Worm (Caenorhabditis elegans): ENCODE data around the gene rpl-10.

rpl-10 gene

DNA sequence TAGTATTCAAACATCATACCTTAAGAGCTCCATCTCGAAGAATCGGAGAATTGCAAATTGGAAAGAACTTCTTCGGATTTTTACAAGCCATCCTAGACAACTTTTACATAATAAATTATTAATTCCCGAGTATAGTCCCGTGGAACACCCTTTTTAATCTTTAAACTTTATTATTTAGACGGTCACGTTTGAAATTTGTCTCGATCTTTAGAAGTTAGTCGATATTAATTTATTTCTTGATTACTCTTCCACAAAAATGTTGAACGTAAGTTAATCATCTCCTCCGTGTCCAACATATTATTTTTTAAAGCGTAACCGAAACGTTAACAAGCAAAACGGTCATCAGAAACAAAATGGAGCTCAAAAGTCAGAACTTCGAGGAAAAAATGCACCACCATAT is 29.8 kb downstream of the rpl-10 start, which contains the start of the genes decr-1.3 and T05C12.1:
Gene decr-1.3 (minus strand): TSS at position 101 of the 400 bp plus-strand sequence.
Gene T05C12.1 (plus strand): TSS at position 232 of the 400 bp plus-strand sequence.
- TF ChIP-seq dpl-1 (GFP tag; optimal IDR thresholded peaks at IDR 0.05): no peak

ce11 chrII:8174148-8174547 is 30.5 kb downstream of the rpl-10 start:
- TF ChIP-seq ama-1 (optimal IDR thresholded peaks at IDR 0.05) (no peak), ama-1 (GFP tag; optimal IDR thresholded peaks at IDR 0.05) (no peak), F57C9.4 (tag; optimal IDR thresholded peaks at IDR 0.05) (no peak), repo-1 (tag; optimal IDR thresholded peaks at IDR 0.05) (no peak), Y53F4B.3 (GFP tag; IDR thresholded peaks at IDR 0.05) (no peak), nhr-27 (tag; optimal IDR thresholded peaks at IDR 0.05) (no peak), cebp-1 (GFP tag; IDR thresholded peaks at IDR 0.05) (no peak), cebp-1 (tag; optimal IDR thresholded peaks at IDR 0.05) (no peak), B0261.1 (tag; optimal IDR thresholded peaks at IDR 0.05) (no peak), B0336.3 (GFP tag; IDR thresholded peaks at IDR 0.05) (no peak), him-1 (tag; optimal IDR thresholded peaks at IDR 0.05) (no peak), tbp1 (GFP tag; optimal IDR thresholded peaks at IDR 0.05) (no peak)

DNA sequence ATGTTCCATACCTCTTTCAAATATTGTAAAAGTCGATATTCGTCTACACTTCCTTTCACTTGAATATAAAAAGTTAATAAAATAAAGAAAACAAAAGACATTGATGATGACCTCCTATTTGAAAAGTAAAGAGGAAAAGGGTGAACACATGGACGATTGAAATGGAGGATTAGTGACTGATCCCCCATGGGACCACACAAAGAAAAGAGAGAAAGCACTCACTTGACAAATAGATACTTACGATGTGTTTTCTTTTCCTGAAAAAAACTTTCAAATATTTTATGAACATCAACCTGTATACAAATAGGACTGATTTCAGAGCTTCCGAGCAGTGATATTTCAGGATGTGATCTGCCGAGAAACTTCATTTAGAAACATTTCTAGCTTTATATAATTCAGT is 33.4 kb downstream of the rpl-10 start, which contains the start of gene acr-14:
Gene acr-14 (minus strand): TSS at position 101 of the 400 bp plus-strand sequence.
- TF ChIP-seq madf-10 (tag; optimal IDR thresholded peaks at IDR 0.05): no peak
- no peak for TF ChIP-seq lin-26 (GFP tag; IDR thresholded peaks at IDR 0.05)
- no peak for TF ChIP-seq bed-1 (GFP tag; IDR thresholded peaks at IDR 0.05)
- TF ChIP-seq mxl-1 (tag; optimal IDR thresholded peaks at IDR 0.05): no peak
- no peak for TF ChIP-seq tbx-9 (tag; optimal IDR thresholded peaks at IDR 0.05; ENCODE audit: borderline replicate concordance)
- TF ChIP-seq F55B11.4 (tag; optimal IDR thresholded peaks at IDR 0.05; ENCODE audit: borderline replicate concordance, insufficient read depth): no peak
- no peak for TF ChIP-seq rcor-1 (GFP tag; IDR thresholded peaks at IDR 0.05)

- TF ChIP-seq efl-1 (GFP tag; optimal IDR thresholded peaks at IDR 0.05) (no peak), tbx-9 (tag; optimal IDR thresholded peaks at IDR 0.05; ENCODE audit: borderline replicate concordance) (no peak), ceh-27 (GFP tag; optimal IDR thresholded peaks at IDR 0.05) (no peak)
Measured at ce11 chrII:8178614-8179013, 34.9 kb downstream of the rpl-10 start.

DNA sequence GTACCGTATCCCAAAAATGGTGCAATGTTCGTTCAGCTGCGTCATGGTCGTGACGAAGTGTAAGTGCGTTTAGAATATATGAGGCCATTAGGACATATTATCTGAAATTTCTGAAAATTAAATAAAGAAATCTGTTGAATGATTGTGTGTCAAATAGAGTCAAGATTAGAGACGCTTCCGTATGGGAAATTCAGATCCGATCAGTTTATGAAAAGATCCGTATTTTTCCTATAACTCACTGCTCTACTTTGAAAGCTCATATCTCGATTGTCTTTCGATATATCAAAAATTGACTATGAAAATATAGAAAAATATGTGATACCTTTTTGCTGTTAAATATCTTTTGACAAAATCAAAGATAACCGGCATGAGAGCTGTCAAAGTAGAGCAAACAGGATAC is 36.6 kb downstream of the rpl-10 start, which contains the start of gene T05C12.4:
Gene T05C12.4 (minus strand): TSS at position 101 of the 400 bp plus-strand sequence.
- TF ChIP-seq hmg-20 (GFP tag; IDR thresholded peaks at IDR 0.05) (no peak), ccch-3 (GFP tag; optimal IDR thresholded peaks at IDR 0.05) (no peak), mcd-1 (GFP tag; IDR thresholded peaks at IDR 0.05) (no peak), madf-6 (GFP tag; IDR thresholded peaks at IDR 0.05) (no peak), F10E7.11 (tag; optimal IDR thresholded peaks at IDR 0.05) (no peak), tbx-9 (tag; optimal IDR thresholded peaks at IDR 0.05; ENCODE audit: borderline replicate concordance) (no peak), hlh-26 (GFP tag; conservative IDR thresholded peaks at IDR 0.05) (no peak), lsy-27 (tag; optimal IDR thresholded peaks at IDR 0.05; ENCODE audit: borderline replicate concordance, insufficient read depth) (no peak), ama-1 (optimal IDR thresholded peaks at IDR 0.05) (no peak), ama-1 (GFP tag; optimal IDR thresholded peaks at IDR 0.05) (no peak), attf-6 (GFP tag; IDR thresholded peaks at IDR 0.05) (no peak), Y67H2A.10 (GFP tag; conservative IDR thresholded peaks at IDR 0.05) (no peak), chd-7 (tag; optimal IDR thresholded peaks at IDR 0.05) (no peak), atf-7 (tag; optimal IDR thresholded peaks at IDR 0.05) (no peak), K12H6.12 (tag; optimal IDR thresholded peaks at IDR 0.05) (no peak), tbp1 (GFP tag; optimal IDR thresholded peaks at IDR 0.05) (no peak), F57C9.4 (tag; optimal IDR thresholded peaks at IDR 0.05) (no peak), akir-1 (GFP tag; optimal IDR thresholded peaks at IDR 0.05) (no peak), C17E4.6 (GFP tag; IDR thresholded peaks at IDR 0.05) (no peak)
